Worm (Caenorhabditis elegans) whole organism, L1 larva: ENCODE data around the gene mma-1.

Experiments
- C34B4.2 ChIP-seq: sonication (generic microtip); optimal IDR thresholded peaks from 2 replicates; lab custom pipeline; 2017; ENCODE audit warnings: mild to moderate bottlenecking, missing genetic modification characterization, missing compliant biosample characterization
- F16B12.6 ChIP-seq: fragments of 150-350 bp; optimal IDR thresholded peaks from 2 replicates; lab custom pipeline; 2014; ENCODE audit warnings: missing biosample characterization, missing genetic modification characterization
- aly-2 ChIP-seq: fragments of 150-350 bp; optimal IDR thresholded peaks from 2 replicates; lab custom pipeline; 2014; ENCODE audit warnings: missing biosample characterization, missing genetic modification characterization
- ceh-63 ChIP-seq: fragments of 200-800 bp; sonication (Bioruptor generic); optimal IDR thresholded peaks from 2 replicates; lab custom pipeline; 2018; ENCODE audit warnings: mild to moderate bottlenecking, missing genetic modification characterization, missing compliant biosample characterization
- ceh-88 ChIP-seq: fragments of 200-800 bp; sonication (Bioruptor generic); IDR thresholded peaks from 2 replicates; pipeline ENCODE4 v1.3.6; 2022; ENCODE audit warnings: missing genetic modification characterization, missing compliant biosample characterization
- ceh-90 ChIP-seq: sonication (generic microtip); optimal IDR thresholded peaks from 2 replicates; lab custom pipeline; 2016; ENCODE audit warnings: missing genetic modification characterization, missing compliant biosample characterization
- ces-1 ChIP-seq: fragments of 150-350 bp; optimal IDR thresholded peaks from 2 replicates; lab custom pipeline; 2014; ENCODE audit warnings: missing biosample characterization, missing genetic modification reagents, missing genetic modification characterization
- dsc-1 ChIP-seq: sonication (generic microtip); optimal IDR thresholded peaks from 2 replicates; lab custom pipeline; 2016; ENCODE audit warnings: mild to moderate bottlenecking, missing genetic modification characterization, missing compliant biosample characterization
- efl-1 ChIP-seq, 4 experiments: fragments of 150-350 bp; optimal IDR thresholded peaks in 3 of 4; peaks in 1 of 4; 1 replicate in 1 of 4; 2 replicates in 3 of 4; lab custom pipeline; 2014; ENCODE audit warnings: missing biosample characterization in 2 of 4, missing genetic modification characterization in 2 of 4, missing genetic modification reagents in 2 of 4
- efl-3 ChIP-seq: fragments of 200-800 bp; sonication (Bioruptor generic); optimal IDR thresholded peaks from 2 replicates; lab custom pipeline; 2018; ENCODE audit warnings: mild to moderate bottlenecking, missing genetic modification characterization, missing compliant biosample characterization
- egl-13 ChIP-seq: sonication (generic microtip); optimal IDR thresholded peaks from 2 replicates; lab custom pipeline; 2016; ENCODE audit warnings: missing genotype, missing genetic modification reagents, missing genetic modification characterization, missing compliant biosample characterization
- fkh-10 ChIP-seq: sonication (generic microtip); optimal IDR thresholded peaks from 2 replicates; lab custom pipeline; 2017; ENCODE audit warnings: missing biosample characterization, missing genetic modification reagents, missing genetic modification characterization
- fkh-4 ChIP-seq: sonication (generic microtip); optimal IDR thresholded peaks from 2 replicates; lab custom pipeline; 2016; ENCODE audit warnings: missing compliant biosample characterization, missing genetic modification characterization, borderline replicate concordance
- hlh-17 ChIP-seq: fragments of 200-800 bp; sonication (Bioruptor generic); optimal IDR thresholded peaks from 2 replicates; lab custom pipeline; 2018; ENCODE audit warnings: missing genetic modification characterization, mild to moderate bottlenecking, missing compliant biosample characterization, moderate library complexity, borderline replicate concordance
- irx-1 ChIP-seq: sonication (generic microtip); optimal IDR thresholded peaks from 2 replicates; lab custom pipeline; 2016; ENCODE audit warnings: missing genetic modification characterization, missing compliant biosample characterization
- isw-1 ChIP-seq: fragments of 200-800 bp; sonication (Bioruptor generic); IDR thresholded peaks from 2 replicates; pipeline ENCODE4 v1.3.6; 2022; ENCODE audit warnings: missing genetic modification characterization, missing compliant biosample characterization
- jun-1 ChIP-seq: fragments of 150-350 bp; optimal IDR thresholded peaks from 2 replicates; lab custom pipeline; 2014; ENCODE audit warnings: missing biosample characterization, missing genetic modification reagents, missing genetic modification characterization
- lin-13 ChIP-seq: fragments of 150-350 bp; optimal IDR thresholded peaks from 2 replicates; lab custom pipeline; 2014; ENCODE audit warnings: missing biosample characterization, missing genetic modification reagents, missing genetic modification characterization
- lin-14 ChIP-seq: fragments of 200-800 bp; sonication (Bioruptor generic); optimal IDR thresholded peaks from 2 replicates; lab custom pipeline; 2018; ENCODE audit warnings: mild to moderate bottlenecking, missing genetic modification characterization, moderate library complexity, missing compliant biosample characterization
- lin-15B ChIP-seq: fragments of 150-350 bp; sonication (generic microtip); optimal IDR thresholded peaks from 3 replicates; lab custom pipeline; 2014; ENCODE audit warnings: missing biosample characterization, missing genetic modification characterization
- lin-35 ChIP-seq, 2 experiments: fragments of 150-350 bp; optimal IDR thresholded peaks; 2 replicates each; lab custom pipeline; 2014; ENCODE audit warnings: missing biosample characterization in 2 of 2, missing genetic modification characterization in 2 of 2, missing genetic modification reagents in 2 of 2
- lsy-2 ChIP-seq, 2 experiments: fragments of 150-350 bp; optimal IDR thresholded peaks; 2 replicates each; lab custom pipeline; 2014; ENCODE audit warnings: missing biosample characterization in 2 of 2, missing genetic modification characterization in 2 of 2
- mab-9 ChIP-seq: fragments of 200-800 bp; sonication (Bioruptor generic); IDR thresholded peaks from 2 replicates; pipeline ENCODE4 v1.3.6; 2022; ENCODE audit warnings: missing genetic modification reagents, missing genetic modification characterization, missing compliant biosample characterization
- nhr-19 ChIP-seq: fragments of 200-800 bp; sonication (Bioruptor generic); conservative IDR thresholded peaks from 2 replicates; pipeline ENCODE4 v1.3.6; 2022; ENCODE audit warnings: missing genetic modification characterization, missing compliant biosample characterization
- nhr-20 ChIP-seq: sonication (generic microtip); optimal IDR thresholded peaks from 2 replicates; lab custom pipeline; 2016; ENCODE audit warnings: mild to moderate bottlenecking, missing genetic modification characterization, missing compliant biosample characterization
- nhr-237 ChIP-seq: fragments of 150-350 bp; optimal IDR thresholded peaks from 2 replicates; lab custom pipeline; 2014; ENCODE audit warnings: missing biosample characterization, missing genetic modification characterization
- nhr-28 ChIP-seq: fragments of 150-350 bp; optimal IDR thresholded peaks from 2 replicates; lab custom pipeline; 2014; ENCODE audit warnings: missing biosample characterization, missing genetic modification characterization
- nhr-47 ChIP-seq: sonication (generic microtip); optimal IDR thresholded peaks from 2 replicates; lab custom pipeline; 2016; ENCODE audit warnings: mild to moderate bottlenecking, missing genetic modification characterization, moderate library complexity, missing compliant biosample characterization
- nhr-85 ChIP-seq: sonication (generic microtip); peaks from one replicate; lab custom pipeline; 2016; ENCODE audit warnings: missing genetic modification characterization, inconsistent platforms, missing compliant biosample characterization
- pax-3 ChIP-seq: fragments of 200-800 bp; sonication (Bioruptor generic); optimal IDR thresholded peaks from 2 replicates; lab custom pipeline; 2018; ENCODE audit warnings: mild to moderate bottlenecking, missing genetic modification characterization, moderate library complexity, missing compliant biosample characterization
- pqm-1 ChIP-seq: sonication (generic microtip); optimal IDR thresholded peaks from 3 replicates; lab custom pipeline; 2017; ENCODE audit warnings: missing biosample characterization, missing genetic modification characterization
- skn-1 ChIP-seq: fragments of 150-350 bp; optimal IDR thresholded peaks from 2 replicates; lab custom pipeline; 2014; ENCODE audit warnings: missing biosample characterization, missing genetic modification characterization
- snu-23 ChIP-seq: sonication (generic microtip); optimal IDR thresholded peaks from 2 replicates; lab custom pipeline; 2016; ENCODE audit warnings: missing genetic modification characterization, missing compliant biosample characterization
- sptf-1 ChIP-seq: fragments of 150-350 bp; optimal IDR thresholded peaks from 2 replicates; lab custom pipeline; 2014; ENCODE audit warnings: missing biosample characterization, missing genetic modification characterization
- sup-37 ChIP-seq: fragments of 200-800 bp; sonication (Bioruptor generic); optimal IDR thresholded peaks from 2 replicates; lab custom pipeline; 2018; ENCODE audit warnings: mild to moderate bottlenecking, missing genetic modification characterization, missing compliant biosample characterization
- swsn-7 ChIP-seq: sonication (generic microtip); optimal IDR thresholded peaks from 2 replicates; lab custom pipeline; 2016; ENCODE audit warnings: missing genetic modification characterization, missing compliant biosample characterization
- tbx-2 ChIP-seq: sonication (generic microtip); optimal IDR thresholded peaks from 2 replicates; lab custom pipeline; 2016; ENCODE audit warnings: missing genetic modification characterization, missing compliant biosample characterization
- unc-130 ChIP-seq: fragments of 150-350 bp; optimal IDR thresholded peaks from 2 replicates; lab custom pipeline; 2017; ENCODE audit warnings: missing biosample characterization, missing genetic modification characterization, inconsistent platforms
- unc-30 ChIP-seq: sonication (generic microtip); optimal IDR thresholded peaks from 2 replicates; lab custom pipeline; 2017; ENCODE audit warnings: missing biosample characterization, missing genetic modification characterization
- unc-62 ChIP-seq: fragments of 150-350 bp; optimal IDR thresholded peaks from 2 replicates; lab custom pipeline; 2014; ENCODE audit warnings: missing biosample characterization, missing genetic modification reagents, missing genetic modification characterization
- unc-86 ChIP-seq: sonication (generic microtip); optimal IDR thresholded peaks from 2 replicates; lab custom pipeline; 2016; ENCODE audit warnings: missing genetic modification characterization, missing compliant biosample characterization
- unc-98 ChIP-seq: fragments of 200-800 bp; sonication (Bioruptor generic); IDR thresholded peaks from 2 replicates; pipeline ENCODE4 v1.3.6; 2022; ENCODE audit warnings: missing genetic modification characterization, missing compliant biosample characterization
- zip-4 ChIP-seq: fragments of 200-800 bp; sonication (Bioruptor generic); optimal IDR thresholded peaks from 2 replicates; lab custom pipeline; 2018; ENCODE audit warnings: mild to moderate bottlenecking, missing genetic modification characterization, moderate library complexity, missing compliant biosample characterization
- ztf-11 ChIP-seq, 2 experiments: sonication (generic microtip); optimal IDR thresholded peaks; 2 replicates each; lab custom pipeline; 2016 to 2017; ENCODE audit warnings: missing genetic modification characterization in 2 of 2, missing biosample characterization in 1 of 2, missing compliant biosample characterization in 1 of 2
- ztf-4 ChIP-seq: fragments of 150-350 bp; optimal IDR thresholded peaks from 2 replicates; lab custom pipeline; 2014; ENCODE audit warnings: missing biosample characterization, missing genetic modification characterization

mma-1 gene

ce11 chrV:12608857-12609256 is 12.8 kb upstream of the mma-1 start, which contains the start of gene ZC116.5:
ZC116.5 (minus strand) TSS chrV:12608957.
- no peak for TF ChIP-seq aly-2 (tag; lab: Kevin White, UChicago)
- TF ChIP-seq ztf-4 = no peak
- no peak for TF ChIP-seq snu-23 (GFP tag; lab: Kevin White, UChicago)
- TF ChIP-seq ceh-90 = no peak
- TF ChIP-seq lin-35 (GFP tag; optimal IDR thresholded peaks at IDR 0.05; lab: Kevin White, UChicago) = no peak
- no peak for TF ChIP-seq lin-15B (tag; lab: Kevin White, UChicago)
- no peak for TF ChIP-seq mab-9 (GFP tag; lab: Robert Waterston, UW)
- no peak for TF ChIP-seq sptf-1 (tag; lab: Kevin White, UChicago)
- no peak for TF ChIP-seq unc-30 (tag; lab: Kevin White, UChicago)
- no peak for TF ChIP-seq zip-4 (GFP tag; lab: Kevin White, UChicago)
- no peak for TF ChIP-seq ces-1 (GFP tag; lab: Kevin White, UChicago)
- TF ChIP-seq nhr-19 = no peak
- no peak for TF ChIP-seq nhr-28 (tag; lab: Kevin White, UChicago)
- TF ChIP-seq unc-86 = no peak
- no peak for TF ChIP-seq C34B4.2 (tag; lab: Kevin White, UChicago)
- no peak for TF ChIP-seq unc-98
- TF ChIP-seq F16B12.6 (tag; lab: Kevin White, UChicago) = no peak
- TF ChIP-seq hlh-17 (GFP tag; lab: Kevin White, UChicago) = no peak
- no peak for TF ChIP-seq lin-13 (GFP tag; lab: Kevin White, UChicago)
- TF ChIP-seq pqm-1 (tag; lab: Kevin White, UChicago) = no peak

ce11 chrV:12607113-12607512 is 11.0 kb upstream of the mma-1 start, which contains the start of gene erg-28:
erg-28 (plus strand) TSS chrV:12607413.
- TF ChIP-seq nhr-237 = no peak
- TF ChIP-seq nhr-20 (tag; lab: Kevin White, UChicago) = no peak
- no peak for TF ChIP-seq ztf-11 (tag; optimal IDR thresholded peaks at IDR 0.05; lab: Kevin White, UChicago)
- no peak for TF ChIP-seq efl-3
- no peak for TF ChIP-seq lin-14 (GFP tag; lab: Kevin White, UChicago)
- no peak for TF ChIP-seq sptf-1 (tag; lab: Kevin White, UChicago)
- no peak for TF ChIP-seq ceh-63 (GFP tag; lab: Kevin White, UChicago)
- no peak for TF ChIP-seq swsn-7 (tag; lab: Kevin White, UChicago)
- no peak for TF ChIP-seq nhr-28 (tag; lab: Kevin White, UChicago)
- no peak for TF ChIP-seq tbx-2 (tag; lab: Kevin White, UChicago)
- TF ChIP-seq hlh-17 (GFP tag; lab: Kevin White, UChicago) = no peak
- no peak for TF ChIP-seq unc-62
- TF ChIP-seq lin-13 (GFP tag; lab: Kevin White, UChicago) = no peak
- TF ChIP-seq pqm-1 (tag; lab: Kevin White, UChicago) = no peak
- TF ChIP-seq egl-13 = no peak
- no peak for TF ChIP-seq ceh-88
- TF ChIP-seq jun-1 = no peak

- no peak for TF ChIP-seq lin-13 (GFP tag; lab: Kevin White, UChicago)
- TF ChIP-seq jun-1 = no peak
- TF ChIP-seq fkh-10 (GFP tag; lab: Kevin White, UChicago) = no peak
- TF ChIP-seq unc-130 (tag; lab: Kevin White, UChicago) = no peak
- TF ChIP-seq efl-3 = no peak
- no peak for TF ChIP-seq ztf-11 (tag; optimal IDR thresholded peaks at IDR 0.05; lab: Kevin White, UChicago)
- TF ChIP-seq sup-37 = no peak
- no peak for TF ChIP-seq unc-86
Observed at ce11 chrV:12601835-12602234, 5.7 kb upstream of the mma-1 start.

ce11 chrV:12599510-12600242 is 3.6 kb upstream of the mma-1 start, which contains the start of gene C14C10.5:
C14C10.5 (plus strand) TSS chrV:12600192.
- TF ChIP-seq snu-23 (GFP tag; lab: Kevin White, UChicago) (peak; percentile 9), irx-1 (no peak), nhr-47 (tag; lab: Kevin White, UChicago) (peak; percentile 10), skn-1 (tag; lab: Kevin White, UChicago) (peak; percentile 65), lin-35 (GFP tag; optimal IDR thresholded peaks at IDR 0.05; lab: Kevin White, UChicago) (peak in 1 of 2 experiments; percentile 19), aly-2 (tag; lab: Kevin White, UChicago) (no peak), lsy-2 (tag; optimal IDR thresholded peaks at IDR 0.05; lab: Kevin White, UChicago) (peak in 1 of 2 experiments; percentile 42), fkh-4 (tag; lab: Kevin White, UChicago) (no peak), pax-3 (tag; lab: Kevin White, UChicago) (no peak), dsc-1 (peak; percentile 51), isw-1 (GFP tag; lab: Robert Waterston, UW) (no peak), nhr-85 (tag; lab: Kevin White, UChicago) (peak; percentile 37), lin-14 (GFP tag; lab: Kevin White, UChicago) (peak; percentile 19), efl-1 (optimal IDR thresholded peaks at IDR 0.05; lab: Kevin White, UChicago) (no peak), efl-1 (GFP tag; optimal IDR thresholded peaks at IDR 0.05 in 1 of 2; lab: Kevin White, UChicago) (peak in 1 of 2 experiments; percentile 62), nhr-20 (tag; lab: Kevin White, UChicago) (peak; percentile 14)
- TF ChIP-seq, all 84 proteins: peak for 10
